Fruit fly (Drosophila melanogaster): ENCODE measurements around the gene tnc.

tnc gene

DNA sequence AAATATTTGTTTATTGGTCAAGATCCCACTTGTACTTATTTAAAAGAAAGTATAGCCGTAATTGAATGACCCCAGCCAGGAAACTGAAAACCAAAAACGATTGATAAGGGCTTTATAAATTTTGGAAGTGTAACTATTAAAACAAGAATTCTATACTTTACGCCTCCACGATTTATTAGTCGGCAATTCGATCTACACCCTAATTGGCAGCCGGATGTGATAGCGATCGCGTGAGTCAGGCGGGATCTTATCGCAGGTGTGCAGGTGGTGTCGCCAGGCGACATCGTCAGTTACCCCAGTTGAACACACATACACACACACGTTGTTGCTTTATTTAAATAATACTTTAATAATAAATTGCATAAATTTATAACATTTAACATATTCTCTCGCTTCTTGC lies 49.6 kb upstream of the tnc start:
- TF ChIP-seq ken (GFP tag; IDR thresholded peaks at IDR 0.05): no peak
- TF ChIP-seq CG15479 (GFP tag; optimal IDR thresholded peaks at IDR 0.05): no peak
- TF ChIP-seq ro (GFP tag; IDR thresholded peaks at IDR 0.05): no peak
- TF ChIP-seq CG10147 (GFP tag; optimal IDR thresholded peaks at IDR 0.05): no peak
- TF ChIP-seq CG30403 (GFP tag; optimal IDR thresholded peaks at IDR 0.05): no peak
- TF ChIP-seq Fer2 (tag; optimal IDR thresholded peaks at IDR 0.05): no peak
- no peak for TF ChIP-seq CG17612 (GFP tag; IDR thresholded peaks at IDR 0.05)
- peak; percentile 59 for TF ChIP-seq grn (GFP tag; optimal IDR thresholded peaks at IDR 0.05)
- TF ChIP-seq CG34376 (GFP tag; optimal IDR thresholded peaks at IDR 0.05): peak; percentile 13
- TF ChIP-seq cwo (GFP tag; optimal IDR thresholded peaks at IDR 0.05): peak; percentile 22
- no peak for TF ChIP-seq CG10431 (GFP tag; optimal IDR thresholded peaks at IDR 0.05)
- peak; percentile 73 for TF ChIP-seq exex (tag; optimal IDR thresholded peaks at IDR 0.05)
- no peak for TF ChIP-seq CG15601 (tag; optimal IDR thresholded peaks at IDR 0.05)
- TF ChIP-seq CG4328 (GFP tag; optimal IDR thresholded peaks at IDR 0.05): no peak
- TF ChIP-seq CG14710 (tag; optimal IDR thresholded peaks at IDR 0.05): no peak
- TF ChIP-seq trh (GFP tag; optimal IDR thresholded peaks at IDR 0.05): no peak
- TF ChIP-seq HLHmδ (GFP tag; optimal IDR thresholded peaks at IDR 0.05): no peak
- no peak for TF ChIP-seq wdn (GFP tag; IDR thresholded peaks at IDR 0.05)
- no peak for TF ChIP-seq CG30020 (tag; optimal IDR thresholded peaks at IDR 0.05)
- TF ChIP-seq gfzf (GFP tag; optimal IDR thresholded peaks at IDR 0.05): no peak
- TF ChIP-seq sug (tag; optimal IDR thresholded peaks at IDR 0.05): peak; percentile 28
- no peak for TF ChIP-seq CG18764 (GFP tag; optimal IDR thresholded peaks at IDR 0.05)
- TF ChIP-seq CG7987 (GFP tag; optimal IDR thresholded peaks at IDR 0.05): no peak

DNA sequence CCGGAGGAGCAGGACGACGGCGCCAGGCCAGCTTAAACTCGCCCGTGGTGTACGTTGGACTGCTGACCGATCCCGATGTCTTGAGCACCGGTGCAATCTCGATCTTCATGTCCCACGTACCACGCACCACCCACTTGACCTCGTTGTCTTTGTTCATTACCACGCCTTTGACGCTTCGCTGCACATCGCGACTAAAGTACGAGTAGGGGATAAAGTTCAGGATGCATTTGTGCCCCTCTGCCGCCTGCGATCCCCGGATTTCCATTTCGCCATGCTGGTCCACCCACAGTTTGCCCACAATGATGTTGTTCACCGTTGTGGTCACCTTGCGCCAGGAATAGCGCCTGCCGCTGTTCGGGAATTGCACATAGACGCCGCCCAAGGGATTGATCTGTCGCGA lies 48.4 kb upstream of the tnc start:
- TF ChIP-seq nom (GFP tag; optimal IDR thresholded peaks at IDR 0.05) (peak; percentile 85), Ets65A (GFP tag) (peak; percentile 54), cas (GFP tag; IDR thresholded peaks at IDR 0.05) (no peak)

DNA sequence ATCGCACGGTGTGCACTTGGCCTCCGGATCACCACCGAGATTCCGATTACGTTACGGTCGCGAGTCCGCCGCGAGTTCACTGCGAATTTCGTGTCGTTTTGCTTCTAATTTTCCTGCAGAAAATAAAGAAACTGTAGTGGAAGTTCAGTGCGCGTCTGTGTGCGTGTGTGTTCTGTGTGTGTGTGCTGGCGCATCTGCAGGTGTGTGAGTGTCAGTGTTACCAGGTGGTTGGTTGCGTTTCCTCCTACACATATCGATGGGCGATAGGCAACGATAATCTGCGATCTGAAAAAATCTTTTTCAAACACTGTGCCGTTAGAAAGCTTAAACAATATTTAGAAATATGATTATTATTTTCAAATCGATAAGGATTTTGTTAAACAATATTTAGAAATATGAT lies 46.1 kb upstream of the tnc start, which contains the start of gene Osbp:
Osbp (minus strand) TSS at position 174 of the 400 bp plus-strand sequence.
- TF ChIP-seq Taf1 (GFP tag; IDR thresholded peaks at IDR 0.05) (no peak), BEAF-32 (GFP tag; optimal IDR thresholded peaks at IDR 0.05) (peak; percentile 64), CG8478 (optimal IDR thresholded peaks at IDR 0.05) (peak; percentile 73), sr (GFP tag; IDR thresholded peaks at IDR 0.05) (no peak), cas (GFP tag; IDR thresholded peaks at IDR 0.05) (peak; percentile 47; the same call in 1 of the 2 replicates), CG14050 (GFP tag; IDR thresholded peaks at IDR 0.05) (no peak), CG2712 (tag; optimal IDR thresholded peaks at IDR 0.05) (no peak), CG10543 (GFP tag; optimal IDR thresholded peaks at IDR 0.05) (peak; percentile 17), gfzf (GFP tag; optimal IDR thresholded peaks at IDR 0.05) (peak; percentile 79), unc-4 (GFP tag; IDR thresholded peaks at IDR 0.05; ENCODE audit: partially characterized antibody) (peak; percentile 45), CG34422 (GFP tag; IDR thresholded peaks at IDR 0.05) (peak; percentile 62; the same call in 1 of the 3 replicates), CG14710 (tag; optimal IDR thresholded peaks at IDR 0.05) (peak; percentile 40), CG16813 (GFP tag; IDR thresholded peaks at IDR 0.05; ENCODE audit: partially characterized antibody) (peak; percentile 62), phol (tag; optimal IDR thresholded peaks at IDR 0.05) (peak; percentile 17), Nf-YC (tag; optimal IDR thresholded peaks at IDR 0.05) (peak; percentile 93), CG12219 (GFP tag; optimal IDR thresholded peaks at IDR 0.05) (no peak), HmgZ (tag; optimal IDR thresholded peaks at IDR 0.05) (peak; percentile 76), YL-1 (GFP tag; optimal IDR thresholded peaks at IDR 0.05) (peak; percentile 86), CG5180 (GFP tag; optimal IDR thresholded peaks at IDR 0.05) (no peak), HLH4C (GFP tag; IDR thresholded peaks at IDR 0.05; ENCODE audit: partially characterized antibody) (peak; percentile 57; the same call in 2 of the 3 replicates), peb (GFP tag; IDR thresholded peaks at IDR 0.05) (no peak), CG1647 (GFP tag; optimal IDR thresholded peaks at IDR 0.05) (no peak), CG34376 (GFP tag; optimal IDR thresholded peaks at IDR 0.05) (peak; percentile 19), chm (GFP tag; IDR thresholded peaks at IDR 0.05) (no peak), Rfx (GFP tag; IDR thresholded peaks at IDR 0.05) (peak; percentile 53), HLH3B (GFP tag; IDR thresholded peaks at IDR 0.05) (no peak), Nf-YB (GFP tag; optimal IDR thresholded peaks at IDR 0.05) (peak; percentile 79)
